Worm (Caenorhabditis elegans) whole organism, L4 larva: ENCODE results near the gene ZC204.6.
"Not testable (repeated sequence)": the region's sequence is repeated elsewhere in the genome, so short reads cannot be mapped to it uniquely, and the experiment has no call there.

Experiments
- D1046.2 ChIP-seq: fragments of 200-800 bp; sonication (Bioruptor generic); IDR thresholded peaks from 2 replicates; pipeline ENCODE4 v1.3.6; 2022; ENCODE audit warnings: missing genetic modification characterization, missing compliant biosample characterization
- R02D3.7 ChIP-seq: fragments of 150-350 bp; sonication (generic microtip); optimal IDR thresholded peaks from 3 replicates; lab custom pipeline; 2014; ENCODE audit warnings: missing biosample characterization, missing genetic modification characterization
- T26A8.4 ChIP-seq: fragments of 200-800 bp; sonication (Bioruptor generic); IDR thresholded peaks from 2 replicates; pipeline ENCODE4 v1.3.6; 2022; ENCODE audit warnings: missing genetic modification characterization, missing compliant biosample characterization
- Y105C5A.15 ChIP-seq: fragments of 200-800 bp; sonication (Bioruptor generic); IDR thresholded peaks from 2 replicates; pipeline ENCODE4 v1.3.6; 2022; ENCODE audit warnings: missing genetic modification characterization, missing compliant biosample characterization
- Y48G9A.11 ChIP-seq: fragments of 200-800 bp; sonication (Bioruptor generic); IDR thresholded peaks from 2 replicates; pipeline ENCODE4 v1.3.6; 2022; ENCODE audit warnings: missing genetic modification reagents, missing genetic modification characterization, missing compliant biosample characterization
- Y75B8A.6 ChIP-seq: fragments of 200-800 bp; sonication (Bioruptor generic); IDR thresholded peaks from 2 replicates; pipeline ENCODE4 v1.3.6; 2022; ENCODE audit warnings: missing genetic modification reagents, missing genetic modification characterization, missing compliant biosample characterization
- ZK546.5 ChIP-seq, 2 experiments: sonication (generic microtip); optimal IDR thresholded peaks; 2 replicates each; lab custom pipeline; 2017; ENCODE audit warnings: missing biosample characterization in 2 of 2, missing genetic modification characterization in 2 of 2
- aha-1 ChIP-seq: fragments of 150-350 bp; peaks from one replicate; lab custom pipeline; 2014; ENCODE audit warnings: missing biosample characterization, missing genetic modification characterization
- ama-1 ChIP-seq: fragments of 150-350 bp; optimal IDR thresholded peaks from 2 replicates; lab custom pipeline; 2014; ENCODE audit warnings: inconsistent platforms, mixed read lengths
- attf-4 ChIP-seq: sonication (generic microtip); optimal IDR thresholded peaks from 3 replicates; lab custom pipeline; 2017; ENCODE audit warnings: missing biosample characterization, missing genetic modification characterization
- ceh-82 ChIP-seq: sonication (generic microtip); optimal IDR thresholded peaks from 2 replicates; lab custom pipeline; 2017; ENCODE audit warnings: missing biosample characterization, missing genetic modification characterization
- cey-2 ChIP-seq: sonication (generic microtip); optimal IDR thresholded peaks from 3 replicates; lab custom pipeline; 2017; ENCODE audit warnings: missing genetic modification characterization, mild to moderate bottlenecking, missing compliant biosample characterization, antibody characterized with exemption, borderline replicate concordance; ENCODE audit not compliant: insufficient read depth
- daf-16 ChIP-seq, 3 experiments: sonication (generic microtip); optimal IDR thresholded peaks; 2 replicates each; lab custom pipeline; 2016 to 2017; ENCODE audit warnings: missing genetic modification characterization in 3 of 3, missing genetic modification reagents in 3 of 3, mild to moderate bottlenecking in 2 of 3, missing compliant biosample characterization in 2 of 3, missing biosample characterization in 1 of 3, moderate library complexity in 1 of 3
- daf-8 ChIP-seq: fragments of 200-800 bp; sonication (Bioruptor generic); IDR thresholded peaks from 2 replicates; pipeline ENCODE4 v1.3.6; 2022; ENCODE audit warnings: missing genetic modification characterization, missing compliant biosample characterization
- dmd-6 ChIP-seq: fragments of 200-800 bp; sonication (Bioruptor generic); IDR thresholded peaks from 2 replicates; pipeline ENCODE4 v1.3.6; 2022; ENCODE audit warnings: missing genetic modification reagents, missing genetic modification characterization, missing compliant biosample characterization
- dmd-9 ChIP-seq: fragments of 200-800 bp; sonication (Bioruptor generic); IDR thresholded peaks from 2 replicates; pipeline ENCODE4 v1.3.6; 2022; ENCODE audit warnings: missing genetic modification reagents, missing genetic modification characterization, missing compliant biosample characterization
- duxl-1 ChIP-seq: sonication (generic microtip); optimal IDR thresholded peaks from 2 replicates; lab custom pipeline; 2016; ENCODE audit warnings: mild to moderate bottlenecking, missing genetic modification characterization, moderate library complexity, missing compliant biosample characterization; ENCODE audit not compliant: poor library complexity
- egl-43 ChIP-seq: fragments of 200-800 bp; sonication (Bioruptor generic); IDR thresholded peaks from 2 replicates; pipeline ENCODE4 v1.3.6; 2022; ENCODE audit warnings: missing genetic modification reagents, missing genetic modification characterization, missing compliant biosample characterization
- fos-1 ChIP-seq: fragments of 150-350 bp; optimal IDR thresholded peaks from 2 replicates; lab custom pipeline; 2014; ENCODE audit warnings: missing biosample characterization, missing genetic modification characterization
- hlh-11 ChIP-seq: fragments of 200-800 bp; sonication (Bioruptor generic); optimal IDR thresholded peaks from 2 replicates; lab custom pipeline; 2018; ENCODE audit warnings: mild to moderate bottlenecking, missing genetic modification characterization, missing compliant biosample characterization
- hmg-1.1 ChIP-seq: fragments of 200-800 bp; sonication (Bioruptor generic); IDR thresholded peaks from 2 replicates; pipeline ENCODE4 v1.3.6; 2022; ENCODE audit warnings: missing genetic modification reagents, missing genetic modification characterization, missing compliant biosample characterization
- lin-1 ChIP-seq: fragments of 200-800 bp; sonication (Bioruptor generic); IDR thresholded peaks from 2 replicates; pipeline ENCODE4 v1.3.6; 2022; ENCODE audit warnings: missing genetic modification reagents, missing genetic modification characterization, missing compliant biosample characterization
- madf-5 ChIP-seq, 2 experiments: fragments of 200-800 bp; sonication (Bioruptor generic); IDR thresholded peaks; 2 replicates each; pipeline ENCODE4 v1.3.6; 2022; ENCODE audit warnings: missing compliant biosample characterization in 2 of 2, missing genetic modification characterization in 2 of 2
- mdt-29 ChIP-seq: fragments of 200-800 bp; sonication (Bioruptor generic); IDR thresholded peaks from 2 replicates; pipeline ENCODE4 v1.3.6; 2022; ENCODE audit warnings: missing genetic modification reagents, missing genetic modification characterization, missing compliant biosample characterization
- mep-1 ChIP-seq: fragments of 150-350 bp; sonication (generic microtip); optimal IDR thresholded peaks from 3 replicates; lab custom pipeline; 2014; ENCODE audit warnings: missing biosample characterization, missing genetic modification characterization
- mes-2 ChIP-seq: sonication (generic microtip); optimal IDR thresholded peaks from 2 replicates; lab custom pipeline; 2016; ENCODE audit warnings: missing genotype, mild to moderate bottlenecking, missing genetic modification characterization, missing compliant biosample characterization; ENCODE audit not compliant: poor library complexity, severe bottlenecking
- mxl-3 ChIP-seq: fragments of 200-800 bp; sonication (Bioruptor generic); optimal IDR thresholded peaks from 2 replicates; lab custom pipeline; 2018; ENCODE audit warnings: mild to moderate bottlenecking, missing genetic modification characterization, missing compliant biosample characterization
- nhr-11 ChIP-seq: fragments of 150-350 bp; optimal IDR thresholded peaks from 2 replicates; lab custom pipeline; 2014; ENCODE audit warnings: missing biosample characterization, missing genetic modification characterization
- nhr-28 ChIP-seq: fragments of 150-350 bp; optimal IDR thresholded peaks from 2 replicates; lab custom pipeline; 2014; ENCODE audit warnings: missing biosample characterization, missing genetic modification characterization
- nhr-41 ChIP-seq: fragments of 200-800 bp; sonication (Bioruptor generic); IDR thresholded peaks from 2 replicates; pipeline ENCODE4 v1.3.6; 2022; ENCODE audit warnings: missing genetic modification reagents, missing genetic modification characterization, missing compliant biosample characterization
- nhr-42 ChIP-seq: fragments of 200-800 bp; sonication (Bioruptor generic); IDR thresholded peaks from 2 replicates; pipeline ENCODE4 v1.3.6; 2022; ENCODE audit warnings: missing genetic modification characterization, missing compliant biosample characterization
- nhr-77 ChIP-seq: fragments of 150-350 bp; optimal IDR thresholded peaks from 2 replicates; lab custom pipeline; 2014; ENCODE audit warnings: missing biosample characterization, missing genetic modification characterization
- php-3 ChIP-seq: fragments of 200-800 bp; sonication (Bioruptor generic); IDR thresholded peaks from 2 replicates; pipeline ENCODE4 v1.3.6; 2022; ENCODE audit warnings: missing genetic modification reagents, missing genetic modification characterization, missing compliant biosample characterization
- pqm-1 ChIP-seq: sonication (generic microtip); optimal IDR thresholded peaks from 2 replicates; lab custom pipeline; 2017; ENCODE audit warnings: missing biosample characterization, missing genetic modification characterization
- saeg-2 ChIP-seq: fragments of 200-800 bp; sonication (Bioruptor generic); IDR thresholded peaks from 2 replicates; pipeline ENCODE4 v1.3.6; 2022; ENCODE audit warnings: missing genetic modification reagents, missing genetic modification characterization, missing compliant biosample characterization
- sdz-12 ChIP-seq: fragments of 200-800 bp; sonication (Bioruptor generic); optimal IDR thresholded peaks from 2 replicates; lab custom pipeline; 2018; ENCODE audit warnings: mild to moderate bottlenecking, missing genetic modification characterization, missing compliant biosample characterization
- spr-1 ChIP-seq: sonication (generic microtip); optimal IDR thresholded peaks from 2 replicates; lab custom pipeline; 2016; ENCODE audit warnings: mild to moderate bottlenecking, missing genetic modification characterization, missing compliant biosample characterization
- tag-97 ChIP-seq: fragments of 200-800 bp; sonication (Bioruptor generic); IDR thresholded peaks from 2 replicates; pipeline ENCODE4 v1.3.6; 2022; ENCODE audit warnings: missing genetic modification characterization, missing compliant biosample characterization
- tra-1 ChIP-seq: fragments of 200-800 bp; sonication (Bioruptor generic); IDR thresholded peaks from 2 replicates; pipeline ENCODE4 v1.3.6; 2022; ENCODE audit warnings: missing genetic modification reagents, missing genetic modification characterization, missing compliant biosample characterization
- unc-39 ChIP-seq: sonication (generic microtip); optimal IDR thresholded peaks from 2 replicates; lab custom pipeline; 2017; ENCODE audit warnings: missing biosample characterization, missing genetic modification characterization
- ztf-11 ChIP-seq: fragments of 150-350 bp; optimal IDR thresholded peaks from 2 replicates; lab custom pipeline; 2014; ENCODE audit warnings: missing biosample characterization, missing genetic modification characterization

Gene ZC204.6

ce11 chrII:1661300-1661838, 16.7 kb upstream of the ZC204.6 start:
- TF ChIP-seq duxl-1 (tag; lab: Kevin White, UChicago) (peak; percentile 51), tra-1 (0 out of 2 replicates have a peak, but pooled peaks have one; percentile 16), T26A8.4 (GFP tag; lab: Robert Waterston, UW) (0 out of 2 replicates have a peak, but pooled peaks have one; percentile 43), D1046.2 (0 out of 2 replicates have a peak, but pooled peaks have one; percentile 24), Y48G9A.11 (peak; percentile 72), dmd-6 (peak; percentile 23; the same call in 1 of the 2 replicates), hmg-1.1 (GFP tag; lab: Robert Waterston, UW) (peak; percentile 49), mes-2 (tag; lab: Kevin White, UChicago) (peak; percentile 26)

ce11 chrII:1660888-1661287, 16.3 kb upstream of the ZC204.6 start, which contains the start of gene ZC204.13:
Gene ZC204.13 (minus strand): TSS chrII:1660988.
- not testable (repeated sequence) for TF ChIP-seq nhr-11 (tag; lab: Kevin White, UChicago); Y75B8A.6 (GFP tag; lab: Robert Waterston, UW); R02D3.7

- TF ChIP-seq php-3 (peak; percentile 70), dmd-6 (peak; percentile 88), hlh-11 (tag; lab: Kevin White, UChicago) (peak; percentile 36), duxl-1 (tag; lab: Kevin White, UChicago) (peak; percentile 26), lin-1 (GFP tag; lab: Robert Waterston, UW) (peak; percentile 43; the same call in 1 of the 2 replicates), nhr-41 (GFP tag; lab: Robert Waterston, UW) (0 out of 2 replicates have a peak, but pooled peaks have one; percentile 14), daf-16 (tag; optimal IDR thresholded peaks at IDR 0.05; lab: Kevin White, UChicago) (peak; percentile 48), T26A8.4 (GFP tag; lab: Robert Waterston, UW) (0 out of 2 replicates have a peak, but pooled peaks have one; percentile 45), nhr-28 (peak; percentile 47), tra-1 (peak; percentile 55; the same call in 1 of the 2 replicates), pqm-1 (tag; lab: Kevin White, UChicago) (peak; percentile 68), dmd-9 (GFP tag; lab: Robert Waterston, UW) (0 out of 2 replicates have a peak, but pooled peaks have one; percentile 27)
- not testable (repeated sequence) for TF ChIP-seq daf-16 (GFP tag; optimal IDR thresholded peaks at IDR 0.05; lab: Kevin White, UChicago)
These were observed 15.1 kb upstream of the ZC204.6 start for ce11 chrII:1659729-1660128.

DNA sequence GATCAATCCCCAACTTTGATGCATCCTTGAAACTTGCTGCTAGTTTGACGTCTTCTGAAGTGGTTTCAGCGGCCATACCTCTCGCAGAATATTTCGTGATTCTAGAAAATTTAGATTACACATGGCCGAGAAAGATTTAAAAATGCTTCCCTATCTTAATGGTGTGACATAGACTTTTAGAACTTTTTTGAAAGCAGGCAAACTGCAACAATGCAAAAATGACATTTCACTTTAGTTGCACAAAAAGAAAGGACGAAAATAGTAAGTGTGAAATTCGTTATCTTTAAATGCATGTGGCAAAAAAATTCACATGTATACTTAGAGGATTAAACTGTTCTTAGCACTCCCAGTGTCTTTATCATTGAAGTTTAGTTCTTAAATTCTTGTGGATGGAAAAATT, 12.6 kb upstream of the ZC204.6 start, which contains the start of gene ZC204.12:
Gene ZC204.12 (minus strand): TSS at position 101 of the 400 bp plus-strand sequence.
- no peak for TF ChIP-seq ZK546.5 (tag; optimal IDR thresholded peaks at IDR 0.05; lab: Kevin White, UChicago)
- TF ChIP-seq tag-97 (GFP tag; lab: Robert Waterston, UW), result no peak
- no peak for TF ChIP-seq unc-39 (tag; lab: Kevin White, UChicago)
- no peak for TF ChIP-seq tra-1
- no peak for TF ChIP-seq egl-43 (GFP tag; lab: Robert Waterston, UW)
- TF ChIP-seq T26A8.4 (GFP tag; lab: Robert Waterston, UW), result no peak
- TF ChIP-seq sdz-12 (GFP tag; lab: Kevin White, UChicago), result no peak
- TF ChIP-seq R02D3.7, result no peak
- TF ChIP-seq hlh-11 (tag; lab: Kevin White, UChicago), result no peak
- no peak for TF ChIP-seq Y105C5A.15 (GFP tag; lab: Robert Waterston, UW)

DNA sequence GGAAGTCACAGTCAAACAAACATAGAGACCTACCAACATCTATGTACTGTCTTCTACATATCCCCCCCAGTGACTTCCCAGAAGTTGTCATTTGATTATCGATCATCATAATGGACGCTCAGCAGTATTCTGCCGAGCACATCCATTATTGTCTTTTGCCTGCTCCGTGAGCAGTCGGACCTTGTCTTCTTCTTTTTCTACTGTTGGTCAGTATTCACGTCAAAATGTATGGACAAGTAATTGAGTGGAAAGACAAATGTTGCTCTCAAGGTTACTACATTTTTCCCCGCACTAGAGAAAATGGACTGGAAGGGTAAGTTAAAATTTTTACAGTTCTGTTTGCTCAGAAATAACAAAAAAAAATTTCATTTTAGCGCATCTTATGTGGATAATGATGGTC, 10.3 kb upstream of the ZC204.6 start, which contains the start of gene btb-12:
Gene btb-12 (plus strand): TSS at position 301 of the 400 bp plus-strand sequence.
- TF ChIP-seq dmd-6 (no peak), daf-8 (GFP tag; lab: Robert Waterston, UW) (no peak), nhr-77 (tag; lab: Kevin White, UChicago) (no peak), ceh-82 (tag; lab: Kevin White, UChicago) (no peak), cey-2 (tag; lab: Kevin White, UChicago) (no peak), madf-5 (GFP tag; IDR thresholded peaks at IDR 0.05; lab: Robert Waterston, UW) (no peak), saeg-2 (GFP tag; lab: Robert Waterston, UW) (no peak), spr-1 (tag; lab: Kevin White, UChicago) (no peak), nhr-42 (GFP tag; lab: Robert Waterston, UW) (no peak), ama-1 (lab: Kevin White, UChicago) (no peak), ztf-11 (tag; lab: Kevin White, UChicago) (no peak), mep-1 (tag; lab: Kevin White, UChicago) (no peak), fos-1 (no peak), mdt-29 (GFP tag; lab: Robert Waterston, UW) (no peak), attf-4 (tag; lab: Kevin White, UChicago) (no peak), aha-1 (no peak), mxl-3 (GFP tag; lab: Kevin White, UChicago) (no peak)
